Fruit fly (Drosophila melanogaster) whole organism, adult: ENCODE measurements around the gene Prosbeta5R2.

Source experiments
- CG11617 ChIP-seq: fragments of 200-800 bp; sonication (Bioruptor generic); optimal IDR thresholded peaks from 2 replicates; lab custom pipeline; 2017; ENCODE audit warnings: mild to moderate bottlenecking, missing biosample characterization, missing genetic modification reagents, missing genetic modification characterization
- CG12768 ChIP-seq: fragments of 200-800 bp; sonication (Bioruptor generic); optimal IDR thresholded peaks from 2 replicates; lab custom pipeline; 2017; ENCODE audit warnings: missing biosample characterization, missing genetic modification characterization, mild to moderate bottlenecking, moderate library complexity, missing genetic modification reagents
- CG14711 ChIP-seq: fragments of 200-800 bp; sonication (Bioruptor generic); optimal IDR thresholded peaks from 2 replicates; lab custom pipeline; 2018; ENCODE audit warnings: missing biosample characterization, mild to moderate bottlenecking, missing genetic modification characterization, moderate library complexity
- CG1620 ChIP-seq: fragments of 200-800 bp; sonication (Bioruptor generic); optimal IDR thresholded peaks from 2 replicates; lab custom pipeline; 2016; ENCODE audit warnings: missing biosample characterization, missing genetic modification characterization
- CG33017 ChIP-seq: fragments of 200-800 bp; sonication (Bioruptor generic); optimal IDR thresholded peaks from 2 replicates; lab custom pipeline; 2018; ENCODE audit warnings: missing biosample characterization, mild to moderate bottlenecking, missing genetic modification characterization, moderate library complexity
- CG5204 ChIP-seq: fragments of 200-800 bp; sonication (Bioruptor generic); optimal IDR thresholded peaks from 2 replicates; lab custom pipeline; 2016; ENCODE audit warnings: missing biosample characterization, missing genetic modification characterization
- CG7045 ChIP-seq: fragments of 200-800 bp; sonication (Bioruptor generic); optimal IDR thresholded peaks from 2 replicates; lab custom pipeline; 2017; ENCODE audit warnings: missing biosample characterization, mild to moderate bottlenecking, missing genetic modification characterization
- CG7101 ChIP-seq: fragments of 200-800 bp; sonication (Bioruptor generic); optimal IDR thresholded peaks from 2 replicates; lab custom pipeline; 2018; ENCODE audit warnings: missing biosample characterization, mild to moderate bottlenecking, missing genetic modification characterization, moderate library complexity
- Clk ChIP-seq: fragments of 200-800 bp; sonication (Bioruptor generic); optimal IDR thresholded peaks from 2 replicates; lab custom pipeline; 2017; ENCODE audit warnings: missing biosample characterization, missing genetic modification characterization
- Crg-1 ChIP-seq: fragments of 200-800 bp; sonication (Bioruptor generic); optimal IDR thresholded peaks from 2 replicates; lab custom pipeline; 2016; ENCODE audit warnings: missing biosample characterization, missing genetic modification characterization
- Hr96 ChIP-seq: fragments of 200-800 bp; sonication (Bioruptor generic); optimal IDR thresholded peaks from 2 replicates; lab custom pipeline; 2016; ENCODE audit warnings: missing biosample characterization, missing genetic modification characterization
- Mnt ChIP-seq: fragments of 200-800 bp; sonication (Bioruptor generic); optimal IDR thresholded peaks from 2 replicates; lab custom pipeline; 2016; ENCODE audit warnings: missing biosample characterization, mild to moderate bottlenecking, missing genetic modification characterization
- bab1 ChIP-seq: fragments of 200-800 bp; sonication (Bioruptor generic); optimal IDR thresholded peaks from 3 replicates; lab custom pipeline; 2019; ENCODE audit warnings: missing biosample characterization, mild to moderate bottlenecking, missing genetic modification characterization, moderate library complexity
- cic ChIP-seq: fragments of 200-800 bp; sonication (Bioruptor generic); optimal IDR thresholded peaks from 2 replicates; lab custom pipeline; 2017; ENCODE audit warnings: missing biosample characterization, mild to moderate bottlenecking, missing genetic modification characterization, moderate library complexity
- cnc ChIP-seq, 2 experiments: fragments of >200 bp; optimal IDR thresholded peaks; 2 replicates each; lab custom pipeline; 2017
- kay ChIP-seq: fragments of 200-800 bp; sonication (Bioruptor generic); peaks from one replicate; lab custom pipeline; 2016; ENCODE audit warnings: missing biosample characterization, missing genetic modification characterization, borderline replicate concordance
- ovo ChIP-seq: fragments of 200-800 bp; sonication (Bioruptor generic); optimal IDR thresholded peaks from 2 replicates; lab custom pipeline; 2016; ENCODE audit warnings: missing biosample characterization, missing genetic modification characterization
- pad ChIP-seq: fragments of 200-800 bp; sonication (Bioruptor generic); optimal IDR thresholded peaks from 3 replicates; lab custom pipeline; 2017; ENCODE audit warnings: missing biosample characterization, missing genetic modification characterization, mild to moderate bottlenecking, moderate library complexity, missing genetic modification reagents
- tj ChIP-seq: fragments of 200-800 bp; sonication (Bioruptor generic); optimal IDR thresholded peaks from 3 replicates; lab custom pipeline; 2017; ENCODE audit warnings: missing biosample characterization, mild to moderate bottlenecking, missing genetic modification characterization, moderate library complexity
- toe ChIP-seq: fragments of 200-800 bp; sonication (Bioruptor generic); optimal IDR thresholded peaks from 2 replicates; lab custom pipeline; 2016; ENCODE audit warnings: missing biosample characterization, missing genetic modification characterization

Gene Prosbeta5R2

DNA sequence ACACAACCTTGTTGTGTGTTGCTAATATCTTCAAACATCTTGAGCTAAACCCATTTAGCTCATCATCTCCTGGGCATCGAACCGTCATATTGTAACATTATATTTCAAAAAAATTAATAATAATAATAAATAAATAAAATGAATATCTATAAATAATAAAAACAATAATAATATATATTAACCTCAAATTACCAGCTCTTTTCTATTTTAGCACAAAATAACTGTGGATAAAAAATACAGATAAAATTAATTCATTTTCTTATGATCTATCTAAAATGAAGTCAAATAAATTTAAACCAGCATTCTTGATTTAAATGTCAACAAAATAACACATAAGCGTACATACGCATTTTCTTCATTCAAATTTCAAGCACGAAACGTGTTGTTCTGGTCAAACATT, 16.8 kb downstream of the Prosbeta5R2 start, which contains the start of gene CG42659:
CG42659 (plus strand) TSS at position 301 of the 400 bp plus-strand sequence.
- TF ChIP-seq kay (GFP tag; lab: Kevin White, UChicago) (no peak), cic (no peak), CG7045 (GFP tag; lab: Kevin White, UChicago) (no peak), ovo (GFP tag; lab: Kevin White, UChicago) (no peak), CG7101 (tag; lab: Kevin White, UChicago) (no peak), CG12768 (GFP tag; lab: Kevin White, UChicago) (no peak), CG14711 (tag; lab: Kevin White, UChicago) (no peak), pad (no peak), bab1 (GFP tag; lab: Kevin White, UChicago) (no peak), cnc (optimal IDR thresholded peaks at IDR 0.05; lab: Kevin White, UChicago) (no peak), Clk (GFP tag; lab: Kevin White, UChicago) (no peak), Hr96 (GFP tag; lab: Kevin White, UChicago) (no peak), tj (no peak)

DNA sequence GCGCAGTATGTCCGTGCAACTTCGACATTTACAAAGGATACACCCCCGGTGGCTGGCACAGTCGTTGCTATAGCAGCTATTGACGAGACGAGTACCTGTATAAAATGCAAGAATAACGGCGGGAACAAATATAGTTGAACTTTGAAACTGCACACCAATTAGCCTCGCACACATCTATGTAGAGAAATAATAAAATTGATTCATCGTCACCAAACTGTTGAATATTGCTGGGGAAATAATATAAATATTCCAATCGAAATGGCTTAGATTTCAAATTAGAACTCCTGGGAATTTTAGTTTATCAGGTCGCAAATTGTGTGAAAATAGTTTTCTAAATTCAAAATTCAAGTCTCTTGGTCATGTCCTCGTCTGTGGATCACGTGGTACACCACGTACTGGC, 17.4 kb downstream of the Prosbeta5R2 start, which contains the start of the genes CG42634 and CG42635:
CG42634 (plus strand) TSS at position 301 of the 400 bp plus-strand sequence.
CG42635 (plus strand) TSS at position 301 of the 400 bp plus-strand sequence.
- TF ChIP-seq CG14711 (tag; lab: Kevin White, UChicago) (no peak), CG5204 (no peak), ovo (GFP tag; lab: Kevin White, UChicago) (no peak), cnc (optimal IDR thresholded peaks at IDR 0.05; lab: Kevin White, UChicago) (no peak), Hr96 (GFP tag; lab: Kevin White, UChicago) (no peak), CG1620 (GFP tag; lab: Kevin White, UChicago) (no peak), CG12768 (GFP tag; lab: Kevin White, UChicago) (no peak), pad (no peak), CG7045 (GFP tag; lab: Kevin White, UChicago) (no peak), Clk (GFP tag; lab: Kevin White, UChicago) (no peak), toe (no peak), tj (no peak), cic (no peak)

- TF ChIP-seq CG7101 (tag; lab: Kevin White, UChicago), result no peak
- no peak for TF ChIP-seq tj
- no peak for TF ChIP-seq toe
Measured at dm6 chr2L:18008653-18009052, 18.4 kb downstream of the Prosbeta5R2 start, which contains the start of gene CG31740. Gene CG31740, plus strand, starts transcription at chr2L:18008953.

- TF ChIP-seq CG1620 (GFP tag; lab: Kevin White, UChicago) (no peak), Crg-1 (GFP tag; lab: Kevin White, UChicago) (no peak), pad (no peak), tj (no peak), cnc (optimal IDR thresholded peaks at IDR 0.05; lab: Kevin White, UChicago) (no peak), ovo (GFP tag; lab: Kevin White, UChicago) (no peak), Mnt (GFP tag; lab: Kevin White, UChicago) (no peak), toe (no peak), bab1 (GFP tag; lab: Kevin White, UChicago) (no peak), kay (GFP tag; lab: Kevin White, UChicago) (no peak), CG7101 (tag; lab: Kevin White, UChicago) (no peak), CG11617 (GFP tag; lab: Kevin White, UChicago) (no peak), CG33017 (no peak), CG5204 (no peak)
Measured at dm6 chr2L:18009672-18010071, 19.5 kb downstream of the Prosbeta5R2 start.

- TF ChIP-seq cic (no peak), toe (no peak), Mnt (GFP tag; lab: Kevin White, UChicago) (no peak), bab1 (GFP tag; lab: Kevin White, UChicago) (no peak), Hr96 (GFP tag; lab: Kevin White, UChicago) (no peak), CG33017 (no peak), CG7045 (GFP tag; lab: Kevin White, UChicago) (no peak), ovo (GFP tag; lab: Kevin White, UChicago) (no peak), cnc (optimal IDR thresholded peaks at IDR 0.05; lab: Kevin White, UChicago) (no peak), CG14711 (tag; lab: Kevin White, UChicago) (no peak), CG11617 (GFP tag; lab: Kevin White, UChicago) (no peak), Clk (GFP tag; lab: Kevin White, UChicago) (no peak), pad (no peak), Crg-1 (GFP tag; lab: Kevin White, UChicago) (no peak), CG12768 (GFP tag; lab: Kevin White, UChicago) (no peak), tj (no peak), kay (GFP tag; lab: Kevin White, UChicago) (no peak), CG7101 (tag; lab: Kevin White, UChicago) (no peak), CG5204 (no peak), CG1620 (GFP tag; lab: Kevin White, UChicago) (no peak)
Measured at dm6 chr2L:18011375-18011774, 21.2 kb downstream of the Prosbeta5R2 start, which contains the start of gene elfless. Gene elfless, minus strand, starts transcription at chr2L:18011475.

DNA sequence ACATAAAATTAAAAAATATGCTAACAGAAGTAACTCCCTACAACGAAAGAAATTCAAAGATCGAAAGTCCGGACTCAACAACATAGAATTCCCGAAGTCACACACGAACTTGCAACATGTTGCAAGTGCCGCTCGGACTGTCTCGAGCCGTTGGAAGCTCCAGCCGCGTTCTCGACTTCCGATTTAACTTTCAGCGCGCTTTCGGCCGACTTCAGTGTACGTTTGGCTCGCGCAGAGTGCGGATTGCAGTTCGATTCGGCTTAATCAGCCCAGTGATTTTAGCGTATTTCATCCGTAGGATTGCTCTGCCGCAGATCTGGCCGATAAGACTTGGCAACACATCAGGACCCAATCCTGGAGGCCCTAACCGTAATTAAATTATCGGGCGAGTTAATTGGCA, 21.9 kb downstream of the Prosbeta5R2 start, which contains the start of gene rdo:
rdo (plus strand) TSS at position 213 of the 400 bp plus-strand sequence.
- no peak for TF ChIP-seq pad
- no peak for TF ChIP-seq bab1 (GFP tag; lab: Kevin White, UChicago)
- no peak for TF ChIP-seq toe
- no peak for TF ChIP-seq CG12768 (GFP tag; lab: Kevin White, UChicago)
- TF ChIP-seq CG33017, result no peak
- TF ChIP-seq tj, result no peak
- no peak for TF ChIP-seq CG7045 (GFP tag; lab: Kevin White, UChicago)
- TF ChIP-seq CG1620 (GFP tag; lab: Kevin White, UChicago), result no peak
- no peak for TF ChIP-seq Crg-1 (GFP tag; lab: Kevin White, UChicago)
- TF ChIP-seq CG11617 (GFP tag; lab: Kevin White, UChicago), result no peak
- no peak for TF ChIP-seq Mnt (GFP tag; lab: Kevin White, UChicago)
- no peak for TF ChIP-seq kay (GFP tag; lab: Kevin White, UChicago)
- TF ChIP-seq CG7101 (tag; lab: Kevin White, UChicago), result no peak
- no peak for TF ChIP-seq cnc (optimal IDR thresholded peaks at IDR 0.05; lab: Kevin White, UChicago)
- TF ChIP-seq ovo (GFP tag; lab: Kevin White, UChicago), result no peak
- no peak for TF ChIP-seq CG5204
